Fruit fly (Drosophila melanogaster) whole organism, embryonic: ENCODE results near the gene FIG4.
A peak's percentile ranks its signal among the peaks of the same experiment; 100 is the strongest.

Experiments used
- Awh ChIP-seq: fragments of 200-800 bp; sonication (Bioruptor generic); IDR thresholded peaks from 2 replicates; pipeline ENCODE4, ENCODE4 v1.3.6; 2022; ENCODE audit warnings: missing biosample characterization, missing genetic modification characterization
- CG10267 ChIP-seq: fragments of 200-800 bp; sonication (Bioruptor generic); optimal IDR thresholded peaks from 2 replicates; lab custom pipeline; 2018; ENCODE audit warnings: missing biosample characterization, mild to moderate bottlenecking, missing genetic modification characterization, moderate library complexity
- CG10462 ChIP-seq: fragments of 200-800 bp; sonication (Bioruptor generic); optimal IDR thresholded peaks from 2 replicates; lab custom pipeline; 2016; ENCODE audit warnings: missing biosample characterization, missing genetic modification characterization
- CG10565 ChIP-seq: fragments of 200-800 bp; sonication (Bioruptor generic); optimal IDR thresholded peaks from 3 replicates; lab custom pipeline; 2016; ENCODE audit warnings: missing biosample characterization, mild to moderate bottlenecking, missing genetic modification characterization
- CG11093 ChIP-seq: fragments of 200-800 bp; sonication (Bioruptor generic); IDR thresholded peaks from 3 replicates; pipeline ENCODE4 v1.3.6; 2022; ENCODE audit warnings: missing biosample characterization, missing genetic modification characterization
- CG11504 ChIP-seq: fragments of 200-800 bp; sonication (Bioruptor generic); optimal IDR thresholded peaks from 3 replicates; lab custom pipeline; 2019; ENCODE audit warnings: missing biosample characterization, mild to moderate bottlenecking, missing genetic modification characterization, moderate library complexity
- CG12769 ChIP-seq: fragments of 200-800 bp; sonication (Bioruptor generic); optimal IDR thresholded peaks from 2 replicates; lab custom pipeline; 2019; ENCODE audit warnings: missing biosample characterization, mild to moderate bottlenecking, missing genetic modification characterization, moderate library complexity
- CG13287 ChIP-seq: fragments of 200-800 bp; sonication (Bioruptor generic); IDR thresholded peaks from 2 replicates; pipeline ENCODE4 v1.3.6; 2022; ENCODE audit warnings: missing biosample characterization, missing genetic modification characterization; ENCODE audit not compliant: partially characterized antibody
- CG13894 ChIP-seq: fragments of 200-800 bp; sonication (Bioruptor generic); optimal IDR thresholded peaks from 3 replicates; lab custom pipeline; 2018; ENCODE audit warnings: missing biosample characterization, mild to moderate bottlenecking, missing genetic modification characterization, moderate library complexity
- CG15696 ChIP-seq: fragments of 200-800 bp; sonication (Bioruptor generic); optimal IDR thresholded peaks from 2 replicates; lab custom pipeline; 2019; ENCODE audit warnings: missing biosample characterization, mild to moderate bottlenecking, missing genetic modification characterization, moderate library complexity
- CG17612 ChIP-seq: fragments of 200-800 bp; sonication (Bioruptor generic); IDR thresholded peaks from 2 replicates; pipeline ENCODE4 v1.3.6; 2022; ENCODE audit warnings: missing biosample characterization, missing genetic modification characterization
- CG17802 ChIP-seq: fragments of 200-800 bp; sonication (Bioruptor generic); optimal IDR thresholded peaks from 2 replicates; lab custom pipeline; 2018; ENCODE audit warnings: missing biosample characterization, mild to moderate bottlenecking, missing genetic modification characterization, moderate library complexity
- CG18599 ChIP-seq: fragments of 200-800 bp; sonication (Bioruptor generic); optimal IDR thresholded peaks from 3 replicates; lab custom pipeline; 2017; ENCODE audit warnings: missing biosample characterization, missing genetic modification characterization, mild to moderate bottlenecking, moderate library complexity, missing genetic modification reagents
- CG3065 ChIP-seq: fragments of 200-800 bp; sonication (Bioruptor generic); optimal IDR thresholded peaks from 2 replicates; lab custom pipeline; 2016; ENCODE audit warnings: missing biosample characterization, missing genetic modification characterization
- CG4360 ChIP-seq: fragments of 200-800 bp; sonication (Bioruptor generic); IDR thresholded peaks from 2 replicates; pipeline ENCODE4 v1.3.6; 2022; ENCODE audit warnings: missing biosample characterization, missing genetic modification characterization
- CG6689 ChIP-seq: fragments of 200-800 bp; sonication (Bioruptor generic); IDR thresholded peaks from 2 replicates; pipeline ENCODE4 v1.3.6; 2022; ENCODE audit warnings: missing biosample characterization, missing genetic modification characterization
- CG6791 ChIP-seq: fragments of 200-800 bp; sonication (Bioruptor generic); IDR thresholded peaks from 3 replicates; pipeline ENCODE4 v1.3.6; 2022; ENCODE audit warnings: missing biosample characterization, missing genetic modification characterization; ENCODE audit not compliant: partially characterized antibody
- CG6813 ChIP-seq: fragments of 200-800 bp; sonication (Bioruptor generic); optimal IDR thresholded peaks from 2 replicates; lab custom pipeline; 2017; ENCODE audit warnings: missing biosample characterization, missing genetic modification characterization, mild to moderate bottlenecking, moderate library complexity, missing genetic modification reagents
- CG7357 ChIP-seq: fragments of 200-800 bp; sonication (Bioruptor generic); IDR thresholded peaks from 3 replicates; pipeline ENCODE4 v1.3.6; 2022; ENCODE audit warnings: missing biosample characterization, missing genetic modification characterization
- CG8281 ChIP-seq: fragments of 200-800 bp; sonication (Bioruptor generic); optimal IDR thresholded peaks from 2 replicates; lab custom pipeline; 2018; ENCODE audit warnings: missing biosample characterization, mild to moderate bottlenecking, missing genetic modification characterization, moderate library complexity
- CG8765 ChIP-seq: fragments of 200-800 bp; sonication (Bioruptor generic); IDR thresholded peaks from 2 replicates; pipeline ENCODE4 v1.3.6; 2022; ENCODE audit warnings: missing biosample characterization, missing genetic modification characterization
- CG9609 ChIP-seq: fragments of 200-800 bp; sonication (Bioruptor generic); optimal IDR thresholded peaks from 3 replicates; lab custom pipeline; 2016; ENCODE audit warnings: missing biosample characterization, missing genetic modification characterization
- Deaf1 ChIP-seq: fragments of 200-800 bp; optimal IDR thresholded peaks from 3 replicates; lab custom pipeline; 2019; ENCODE audit warnings: missing biosample characterization, mild to moderate bottlenecking, missing genetic modification characterization, moderate library complexity
- Elba2 ChIP-seq: fragments of 200-800 bp; sonication (Bioruptor generic); optimal IDR thresholded peaks from 3 replicates; lab custom pipeline; 2016; ENCODE audit warnings: missing biosample characterization, missing genetic modification characterization
- HLH3B ChIP-seq: fragments of 200-800 bp; sonication (Bioruptor generic); IDR thresholded peaks from 2 replicates; pipeline ENCODE4 v1.3.6; 2022; ENCODE audit warnings: missing biosample characterization, missing genetic modification characterization
- HLH4C ChIP-seq: fragments of 200-800 bp; sonication (Bioruptor generic); IDR thresholded peaks from 3 replicates; pipeline ENCODE4 v1.3.6; 2022; ENCODE audit warnings: missing biosample characterization, missing genetic modification characterization; ENCODE audit not compliant: partially characterized antibody
- HLHmδ ChIP-seq: fragments of 200-800 bp; sonication (Bioruptor generic); optimal IDR thresholded peaks from 2 replicates; lab custom pipeline; 2018; ENCODE audit warnings: missing biosample characterization, mild to moderate bottlenecking, missing genetic modification characterization, moderate library complexity
- Jarid2 ChIP-seq: fragments of 200-800 bp; sonication (Bioruptor generic); optimal IDR thresholded peaks from 3 replicates; lab custom pipeline; 2017; ENCODE audit warnings: mild to moderate bottlenecking, missing biosample characterization, missing genetic modification reagents, missing genetic modification characterization
- MESR4 ChIP-seq: fragments of 200-800 bp; sonication (Bioruptor generic); optimal IDR thresholded peaks from 2 replicates; lab custom pipeline; 2018; ENCODE audit warnings: missing biosample characterization, mild to moderate bottlenecking, missing genetic modification characterization, moderate library complexity
- Meics ChIP-seq: fragments of 200-800 bp; sonication (Bioruptor generic); optimal IDR thresholded peaks from 2 replicates; lab custom pipeline; 2017; ENCODE audit warnings: missing biosample characterization, mild to moderate bottlenecking, missing genetic modification characterization
- Mes4 ChIP-seq: fragments of 200-800 bp; sonication (Bioruptor generic); optimal IDR thresholded peaks from 2 replicates; lab custom pipeline; 2016; ENCODE audit warnings: missing biosample characterization, missing genetic modification characterization
- Neu2 ChIP-seq: fragments of 200-800 bp; sonication (Bioruptor generic); optimal IDR thresholded peaks from 3 replicates; lab custom pipeline; 2016; ENCODE audit warnings: missing biosample characterization, missing genetic modification characterization, borderline replicate concordance
- ato ChIP-seq: fragments of 200-800 bp; sonication (Bioruptor generic); IDR thresholded peaks from 2 replicates; pipeline ENCODE4 v1.3.6; 2022; ENCODE audit warnings: missing biosample characterization, missing genetic modification characterization; ENCODE audit not compliant: partially characterized antibody
- bigmax ChIP-seq: fragments of 200-800 bp; sonication (Bioruptor generic); optimal IDR thresholded peaks from 2 replicates; lab custom pipeline; 2018; ENCODE audit warnings: missing biosample characterization, mild to moderate bottlenecking, missing genetic modification characterization
- chinmo ChIP-seq: fragments of 200-800 bp; sonication (Bioruptor generic); IDR thresholded peaks from 4 replicates; pipeline ENCODE4 v1.3.6; 2022; ENCODE audit warnings: missing biosample characterization, missing genetic modification characterization; ENCODE audit not compliant: partially characterized antibody
- chn ChIP-seq: fragments of 200-800 bp; sonication (Bioruptor generic); optimal IDR thresholded peaks from 2 replicates; lab custom pipeline; 2016; ENCODE audit warnings: missing biosample characterization, missing genetic modification characterization
- crc ChIP-seq: fragments of 200-800 bp; sonication (Bioruptor generic); optimal IDR thresholded peaks from 2 replicates; lab custom pipeline; 2016; ENCODE audit warnings: missing biosample characterization, missing genetic modification characterization
- dimm ChIP-seq: fragments of 200-800 bp; sonication (Bioruptor generic); IDR thresholded peaks from 2 replicates; pipeline ENCODE4 v1.3.6; 2022; ENCODE audit warnings: missing biosample characterization, missing genetic modification characterization
- dmrt99B ChIP-seq: fragments of 200-800 bp; sonication (Bioruptor generic); optimal IDR thresholded peaks from 2 replicates; lab custom pipeline; 2018; ENCODE audit warnings: missing biosample characterization, mild to moderate bottlenecking, missing genetic modification characterization, moderate library complexity
- en ChIP-seq: fragments of 200-800 bp; sonication (Bioruptor generic); optimal IDR thresholded peaks from 2 replicates; lab custom pipeline; 2016; ENCODE audit warnings: missing biosample characterization, missing genetic modification characterization
- esg ChIP-seq: fragments of 200-800 bp; sonication (Bioruptor generic); conservative IDR thresholded peaks from 2 replicates; pipeline ENCODE4 v1.3.6; 2022; ENCODE audit warnings: missing biosample characterization, missing genetic modification characterization
- eve ChIP-seq, 2 experiments: fragments of >200 bp; optimal IDR thresholded peaks; 2 replicates each; lab custom pipeline; 2017; ENCODE audit warnings: missing biosample characterization in 2 of 2, missing genetic modification characterization in 2 of 2
- gcm ChIP-seq: fragments of 200-800 bp; sonication (Bioruptor generic); optimal IDR thresholded peaks from 2 replicates; lab custom pipeline; 2019; ENCODE audit warnings: missing biosample characterization, mild to moderate bottlenecking, missing genetic modification characterization, moderate library complexity
- inv ChIP-seq: fragments of 200-800 bp; sonication (Bioruptor generic); IDR thresholded peaks from 2 replicates; pipeline ENCODE4 v1.3.6; 2022; ENCODE audit warnings: missing biosample characterization, missing genetic modification characterization; ENCODE audit not compliant: partially characterized antibody
- nerfin-1 ChIP-seq: fragments of 200-800 bp; sonication (Bioruptor generic); optimal IDR thresholded peaks from 3 replicates; lab custom pipeline; 2019; ENCODE audit warnings: missing biosample characterization, mild to moderate bottlenecking, missing genetic modification characterization, moderate library complexity
- sr ChIP-seq: fragments of 200-800 bp; sonication (Bioruptor generic); IDR thresholded peaks from 3 replicates; pipeline ENCODE4 v1.3.6; 2022; ENCODE audit warnings: missing biosample characterization, missing genetic modification characterization
- tap ChIP-seq: fragments of 200-800 bp; optimal IDR thresholded peaks from 3 replicates; lab custom pipeline; 2019; ENCODE audit warnings: missing biosample characterization, mild to moderate bottlenecking, missing genetic modification characterization, moderate library complexity
- tgo ChIP-seq: fragments of 200-800 bp; sonication (Bioruptor generic); IDR thresholded peaks from 3 replicates; pipeline ENCODE4 v1.3.6; 2022; ENCODE audit warnings: missing biosample characterization, missing genetic modification characterization
- vfl ChIP-seq: fragments of 200-800 bp; sonication (Bioruptor generic); optimal IDR thresholded peaks from 2 replicates; lab custom pipeline; 2016; ENCODE audit warnings: missing biosample characterization, missing genetic modification characterization
- zen2 ChIP-seq: fragments of 200-800 bp; sonication (Bioruptor generic); IDR thresholded peaks from 3 replicates; pipeline ENCODE4 v1.3.6; 2022; ENCODE audit warnings: missing biosample characterization, missing genetic modification characterization; ENCODE audit not compliant: partially characterized antibody

The FIG4 gene

DNA sequence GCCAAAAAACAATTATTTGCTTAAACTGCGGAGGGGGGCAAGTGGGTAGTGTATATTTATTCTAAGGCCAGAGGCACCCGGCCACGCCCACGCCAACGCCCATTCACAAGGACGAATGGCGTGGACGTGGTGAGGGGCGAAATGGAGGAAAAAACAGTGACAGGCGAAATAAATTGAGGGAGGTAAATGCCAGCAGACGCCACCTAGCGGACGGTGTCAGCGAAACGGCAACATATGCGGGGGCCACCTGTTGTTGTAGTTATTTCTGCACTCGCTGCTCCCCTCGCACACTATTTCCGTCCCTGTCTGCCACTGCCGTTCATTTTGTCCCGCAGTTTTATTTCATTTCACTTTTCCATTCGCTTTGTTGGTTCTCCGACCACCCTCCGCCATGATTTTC, 47.0 kb upstream of the FIG4 start (continued):
- TF ChIP-seq vfl (GFP tag; lab: Kevin White, UChicago) (no peak), HLH3B (GFP tag; lab: Robert Waterston, UW) (0 out of 2 replicates have a peak, but pooled peaks have one; percentile 15), CG8765 (GFP tag; lab: Robert Waterston, UW) (no peak), CG10267 (tag; lab: Kevin White, UChicago) (no peak), Elba2 (no peak), HLH4C (GFP tag; lab: Robert Waterston, UW) (no peak), HLHmδ (GFP tag; lab: Kevin White, UChicago) (no peak), CG4360 (GFP tag; lab: Robert Waterston, UW) (no peak), CG17612 (GFP tag; lab: Robert Waterston, UW) (peak; percentile 65; the same call in 1 of the 2 replicates), CG6813 (GFP tag; lab: Kevin White, UChicago) (no peak), CG13287 (GFP tag; lab: Robert Waterston, UW) (no peak), CG13894 (no peak), CG7357 (GFP tag; lab: Robert Waterston, UW) (no peak), bigmax (GFP tag; lab: Kevin White, UChicago) (no peak), zen2 (GFP tag; lab: Robert Waterston, UW) (no peak), CG10565 (GFP tag; lab: Kevin White, UChicago) (no peak), CG11093 (GFP tag; lab: Robert Waterston, UW) (no peak), CG6689 (GFP tag; lab: Robert Waterston, UW) (no peak), inv (no peak), dimm (GFP tag; lab: Robert Waterston, UW) (0 out of 2 replicates have a peak, but pooled peaks have one; percentile 33), CG9609 (no peak), Deaf1 (no peak), CG17802 (tag; lab: Kevin White, UChicago) (no peak), esg (GFP tag; lab: Robert Waterston, UW) (no peak), en (GFP tag; lab: Kevin White, UChicago) (no peak), Meics (GFP tag; lab: Kevin White, UChicago) (no peak), CG11504 (tag; lab: Kevin White, UChicago) (no peak), gcm (GFP tag; lab: Kevin White, UChicago) (no peak), CG10462 (GFP tag; lab: Kevin White, UChicago) (no peak), chn (GFP tag; lab: Kevin White, UChicago) (no peak), ato (GFP tag; lab: Robert Waterston, UW) (no peak), crc (no peak), sr (peak; percentile 59; the same call in 1 of the 3 replicates), CG3065 (GFP tag; lab: Kevin White, UChicago) (no peak), nerfin-1 (tag; lab: Kevin White, UChicago) (no peak), CG6791 (GFP tag; lab: Robert Waterston, UW) (no peak), Awh (GFP tag; lab: Robert Waterston, UW) (0 out of 2 replicates have a peak, but pooled peaks have one; percentile 20), eve (GFP tag; optimal IDR thresholded peaks at IDR 0.05; lab: Kevin White, UChicago) (no peak), MESR4 (GFP tag; lab: Kevin White, UChicago) (no peak), CG8281 (tag; lab: Kevin White, UChicago) (no peak), dmrt99B (tag; lab: Kevin White, UChicago) (peak; percentile 18), Jarid2 (no peak), CG18599 (GFP tag; lab: Kevin White, UChicago) (no peak), chinmo (0 out of 4 replicates have a peak, but pooled peaks have one; percentile 49), Neu2 (no peak), Mes4 (GFP tag; lab: Kevin White, UChicago) (no peak), tap (tag; lab: Kevin White, UChicago) (no peak), CG15696 (tag; lab: Kevin White, UChicago) (no peak), CG12769 (tag; lab: Kevin White, UChicago) (no peak), tgo (no peak)
